Fruit fly (Drosophila melanogaster) whole organism, wandering third instar larva: ENCODE results near the gene Cont.

Source experiments
- Abd-B ChIP-seq: fragments of >200 bp; optimal IDR thresholded peaks from 2 replicates; lab custom pipeline; 2017; ENCODE audit warnings: missing biosample characterization, missing genetic modification characterization
- Dfd ChIP-seq: fragments of >200 bp; optimal IDR thresholded peaks from 2 replicates; lab custom pipeline; 2017; ENCODE audit warnings: missing biosample characterization, missing genetic modification characterization
- Hr78 ChIP-seq: fragments of >200 bp; optimal IDR thresholded peaks from 2 replicates; lab custom pipeline; 2017; ENCODE audit warnings: missing biosample characterization, missing genetic modification characterization
- Myc ChIP-seq: fragments of >200 bp; optimal IDR thresholded peaks from 2 replicates; lab custom pipeline; 2017
- psq ChIP-seq: fragments of 200-800 bp; sonication (Bioruptor generic); optimal IDR thresholded peaks from 3 replicates; lab custom pipeline; 2017; ENCODE audit warnings: missing biosample characterization, mild to moderate bottlenecking, missing genetic modification characterization, moderate library complexity
- tai ChIP-seq: sonication (Bioruptor generic); optimal IDR thresholded peaks from 2 replicates; lab custom pipeline; 2016; ENCODE audit warnings: missing biosample characterization, missing genetic modification characterization
- usp ChIP-seq: fragments of >200 bp; optimal IDR thresholded peaks from 2 replicates; lab custom pipeline; 2017; ENCODE audit warnings: missing biosample characterization, missing genetic modification characterization

dm6 chr3R:4334798-4335197 is 46.3 kb upstream of the Cont start, which contains the start of gene CG14645:
- TF ChIP-seq psq (no peak), Abd-B (GFP tag; lab: Kevin White, UChicago) (no peak), Myc (lab: Kevin White, UChicago) (no peak), Dfd (GFP tag; lab: Kevin White, UChicago) (no peak), tai (no peak), usp (no peak), Hr78 (GFP tag; lab: Kevin White, UChicago) (no peak)
